Worm (Caenorhabditis elegans): ENCODE data around the gene F13A7.12.

DNA sequence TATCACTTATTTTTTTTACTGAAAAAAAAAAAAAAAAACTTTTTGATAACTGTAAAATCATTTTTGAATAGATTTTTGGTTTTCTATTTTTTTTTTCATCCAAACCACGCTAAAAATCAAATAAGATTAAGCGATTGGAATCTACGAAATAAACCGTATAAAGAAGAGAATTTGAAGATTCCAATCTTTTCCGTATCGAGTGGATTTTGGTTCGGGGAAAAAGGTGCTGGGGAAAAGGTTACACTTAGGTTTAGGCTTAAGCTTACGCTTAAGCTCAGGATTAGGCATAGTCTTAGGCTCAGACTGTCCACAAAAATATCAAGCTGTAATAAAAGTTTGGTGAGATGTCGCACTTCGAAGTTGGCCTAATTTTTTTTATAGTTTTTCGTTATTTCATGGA is at the start of gene F13A7.12:
- TF ChIP-seq gmeb-1 (tag; optimal IDR thresholded peaks at IDR 0.05) (no peak), ztf-1 (GFP tag; conservative IDR thresholded peaks at IDR 0.05) (no peak), unc-39 (tag; optimal IDR thresholded peaks at IDR 0.05) (no peak), nhr-11 (tag; optimal IDR thresholded peaks at IDR 0.05) (no peak), snpc-4 (tag; optimal IDR thresholded peaks at IDR 0.05) (no peak), nhr-25 (tag; optimal IDR thresholded peaks at IDR 0.05) (no peak), ceh-16 (tag; optimal IDR thresholded peaks at IDR 0.05) (no peak), aly-2 (tag; optimal IDR thresholded peaks at IDR 0.05) (no peak), lsy-2 (tag; optimal IDR thresholded peaks at IDR 0.05) (no peak), elt-1 (tag; optimal IDR thresholded peaks at IDR 0.05) (no peak), C34F6.9 (tag; optimal IDR thresholded peaks at IDR 0.05) (no peak), egl-27 (tag; optimal IDR thresholded peaks at IDR 0.05) (no peak)

All from whole organism, L2 larva.